Worm (Caenorhabditis elegans) whole organism, L1 larva: ENCODE results near the gene bus-17.

Experiments used
- C34B4.2 ChIP-seq: sonication (generic microtip); optimal IDR thresholded peaks from 2 replicates; lab custom pipeline; 2017; ENCODE audit warnings: mild to moderate bottlenecking, missing genetic modification characterization, missing compliant biosample characterization
- Y116A8C.19 ChIP-seq: sonication (generic microtip); optimal IDR thresholded peaks from 2 replicates; lab custom pipeline; 2016; ENCODE audit warnings: missing compliant biosample characterization, missing genetic modification characterization, borderline replicate concordance
- ceh-63 ChIP-seq: fragments of 200-800 bp; sonication (Bioruptor generic); optimal IDR thresholded peaks from 2 replicates; lab custom pipeline; 2018; ENCODE audit warnings: mild to moderate bottlenecking, missing genetic modification characterization, missing compliant biosample characterization
- ceh-82 ChIP-seq, 3 experiments: fragments of 150-350 bp in 1 of 3; sonication (generic microtip) in 2 of 3; optimal IDR thresholded peaks; 2 replicates each; lab custom pipeline; 2014 to 2017; ENCODE audit warnings: missing biosample characterization in 3 of 3, missing genetic modification characterization in 3 of 3
- ceh-90 ChIP-seq: sonication (generic microtip); optimal IDR thresholded peaks from 2 replicates; lab custom pipeline; 2016; ENCODE audit warnings: missing genetic modification characterization, missing compliant biosample characterization
- dsc-1 ChIP-seq: sonication (generic microtip); optimal IDR thresholded peaks from 2 replicates; lab custom pipeline; 2016; ENCODE audit warnings: mild to moderate bottlenecking, missing genetic modification characterization, missing compliant biosample characterization
- efl-1 ChIP-seq, 4 experiments: fragments of 150-350 bp; optimal IDR thresholded peaks in 3 of 4; peaks in 1 of 4; 1 replicate in 1 of 4; 2 replicates in 3 of 4; lab custom pipeline; 2014; ENCODE audit warnings: missing biosample characterization in 2 of 4, missing genetic modification characterization in 2 of 4, missing genetic modification reagents in 2 of 4
- elt-2 ChIP-seq: sonication (generic microtip); optimal IDR thresholded peaks from 2 replicates; lab custom pipeline; 2016; ENCODE audit warnings: missing genetic modification characterization, mild to moderate bottlenecking, inconsistent platforms, missing compliant biosample characterization, missing genetic modification reagents
- elt-3 ChIP-seq, 6 experiments: fragments of 150-350 bp in 1 of 6; sonication (generic microtip); optimal IDR thresholded peaks; 2 replicates each; lab custom pipeline; 2017 to 2018; ENCODE audit warnings: missing biosample characterization in 6 of 6, missing genetic modification characterization in 6 of 6, inconsistent platforms in 1 of 6
- fkh-10 ChIP-seq: sonication (generic microtip); optimal IDR thresholded peaks from 2 replicates; lab custom pipeline; 2017; ENCODE audit warnings: missing biosample characterization, missing genetic modification reagents, missing genetic modification characterization
- fkh-4 ChIP-seq: sonication (generic microtip); optimal IDR thresholded peaks from 2 replicates; lab custom pipeline; 2016; ENCODE audit warnings: missing compliant biosample characterization, missing genetic modification characterization, borderline replicate concordance
- fkh-8 ChIP-seq: sonication (generic microtip); optimal IDR thresholded peaks from 2 replicates; lab custom pipeline; 2016; ENCODE audit warnings: mild to moderate bottlenecking, missing genetic modification characterization, missing compliant biosample characterization
- fos-1 ChIP-seq: fragments of 150-350 bp; optimal IDR thresholded peaks from 2 replicates; lab custom pipeline; 2014; ENCODE audit warnings: missing biosample characterization, missing genetic modification characterization
- hlh-4 ChIP-seq: sonication (generic microtip); optimal IDR thresholded peaks from 2 replicates; lab custom pipeline; 2016; ENCODE audit warnings: mild to moderate bottlenecking, missing genetic modification characterization, missing compliant biosample characterization
- jun-1 ChIP-seq: fragments of 150-350 bp; optimal IDR thresholded peaks from 2 replicates; lab custom pipeline; 2014; ENCODE audit warnings: missing biosample characterization, missing genetic modification reagents, missing genetic modification characterization
- lin-13 ChIP-seq: fragments of 150-350 bp; optimal IDR thresholded peaks from 2 replicates; lab custom pipeline; 2014; ENCODE audit warnings: missing biosample characterization, missing genetic modification reagents, missing genetic modification characterization
- lin-15B ChIP-seq: fragments of 150-350 bp; sonication (generic microtip); optimal IDR thresholded peaks from 3 replicates; lab custom pipeline; 2014; ENCODE audit warnings: missing biosample characterization, missing genetic modification characterization
- lin-39 ChIP-seq: fragments of 150-350 bp; optimal IDR thresholded peaks from 2 replicates; lab custom pipeline; 2014; ENCODE audit warnings: missing biosample characterization, missing genetic modification reagents, missing genetic modification characterization
- mef-2 ChIP-seq: fragments of 150-350 bp; optimal IDR thresholded peaks from 2 replicates; lab custom pipeline; 2014; ENCODE audit warnings: missing biosample characterization, missing genetic modification characterization
- nhr-11 ChIP-seq: fragments of 150-350 bp; optimal IDR thresholded peaks from 2 replicates; lab custom pipeline; 2014; ENCODE audit warnings: missing biosample characterization, missing genetic modification characterization
- nhr-19 ChIP-seq: fragments of 200-800 bp; sonication (Bioruptor generic); conservative IDR thresholded peaks from 2 replicates; pipeline ENCODE4 v1.3.6; 2022; ENCODE audit warnings: missing genetic modification characterization, missing compliant biosample characterization
- nhr-77 ChIP-seq: fragments of 150-350 bp; optimal IDR thresholded peaks from 2 replicates; lab custom pipeline; 2014; ENCODE audit warnings: missing biosample characterization, missing genetic modification characterization
- nhr-85 ChIP-seq: sonication (generic microtip); peaks from one replicate; lab custom pipeline; 2016; ENCODE audit warnings: missing genetic modification characterization, inconsistent platforms, missing compliant biosample characterization
- pag-3 ChIP-seq: sonication (generic microtip); optimal IDR thresholded peaks from 2 replicates; lab custom pipeline; 2017; ENCODE audit warnings: missing genetic modification characterization, mild to moderate bottlenecking, missing compliant biosample characterization, antibody characterized with exemption, borderline replicate concordance; ENCODE audit not compliant: insufficient read depth
- pqm-1 ChIP-seq: sonication (generic microtip); optimal IDR thresholded peaks from 3 replicates; lab custom pipeline; 2017; ENCODE audit warnings: missing biosample characterization, missing genetic modification characterization
- snpc-4 ChIP-seq: fragments of 150-350 bp; optimal IDR thresholded peaks from 2 replicates; lab custom pipeline; 2014; ENCODE audit warnings: missing biosample characterization, missing genetic modification characterization
- sox-4 ChIP-seq: sonication (generic microtip); optimal IDR thresholded peaks from 2 replicates; lab custom pipeline; 2016; ENCODE audit warnings: missing genetic modification characterization, missing compliant biosample characterization
- tbx-2 ChIP-seq: sonication (generic microtip); optimal IDR thresholded peaks from 2 replicates; lab custom pipeline; 2016; ENCODE audit warnings: missing genetic modification characterization, missing compliant biosample characterization
- unc-130 ChIP-seq: fragments of 150-350 bp; optimal IDR thresholded peaks from 2 replicates; lab custom pipeline; 2017; ENCODE audit warnings: missing biosample characterization, missing genetic modification characterization, inconsistent platforms
- unc-30 ChIP-seq: sonication (generic microtip); optimal IDR thresholded peaks from 2 replicates; lab custom pipeline; 2017; ENCODE audit warnings: missing biosample characterization, missing genetic modification characterization
- unc-98 ChIP-seq: fragments of 200-800 bp; sonication (Bioruptor generic); IDR thresholded peaks from 2 replicates; pipeline ENCODE4 v1.3.6; 2022; ENCODE audit warnings: missing genetic modification characterization, missing compliant biosample characterization
- ztf-11 ChIP-seq, 2 experiments: sonication (generic microtip); optimal IDR thresholded peaks; 2 replicates each; lab custom pipeline; 2016 to 2017; ENCODE audit warnings: missing genetic modification characterization in 2 of 2, missing biosample characterization in 1 of 2, missing compliant biosample characterization in 1 of 2

Gene bus-17

DNA sequence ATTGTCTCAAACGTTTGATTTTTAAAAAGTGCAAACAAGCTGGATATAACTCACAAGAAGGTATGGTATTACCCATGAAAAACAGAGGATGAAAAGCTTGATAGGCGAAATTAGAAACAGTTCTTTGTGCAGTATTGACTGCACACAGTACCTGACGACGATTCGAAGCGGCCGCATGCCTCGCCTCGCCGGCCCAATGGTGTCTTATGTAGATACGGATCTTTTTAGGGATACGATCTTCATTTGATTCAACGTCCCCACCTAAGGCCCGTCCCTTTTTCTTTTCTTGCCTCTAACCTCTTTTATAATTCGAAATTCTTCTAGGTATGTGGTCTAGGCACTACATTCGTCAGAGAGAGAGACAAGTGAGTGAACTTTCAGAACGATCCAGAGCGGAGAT lies at the start of gene bus-17:
Gene bus-17, minus strand, starts transcription at position 208 of the 400 bp plus-strand sequence.
- TF ChIP-seq nhr-85 (tag; lab: Kevin White, UChicago) (peak; percentile 56), C34B4.2 (no peak), lin-15B (tag; lab: Kevin White, UChicago) (no peak), fkh-10 (GFP tag; lab: Kevin White, UChicago) (no peak), ceh-90 (no peak), efl-1 (optimal IDR thresholded peaks at IDR 0.05; lab: Kevin White, UChicago) (no peak), efl-1 (GFP tag; optimal IDR thresholded peaks at IDR 0.05 in 1 of 2; lab: Kevin White, UChicago) (peak in 1 of 2 experiments; percentile 4)

DNA sequence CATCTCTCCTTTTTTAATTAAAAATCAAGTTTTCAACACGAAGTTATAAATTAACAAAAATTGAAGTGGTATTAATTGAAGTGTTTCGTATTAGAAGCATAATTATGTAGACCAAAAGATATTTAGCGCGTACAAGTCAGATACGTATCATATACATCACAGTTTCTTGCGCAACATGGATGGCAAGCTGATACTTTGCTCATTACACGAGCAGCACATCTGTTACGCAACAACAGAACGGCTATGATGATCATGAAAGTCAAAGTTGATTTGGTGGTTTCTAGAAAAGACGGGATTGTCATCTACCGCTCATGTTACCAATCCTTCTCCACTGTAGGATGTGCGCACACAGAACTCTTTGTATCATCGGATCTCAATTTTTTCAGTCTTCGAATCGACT lies 48.4 kb upstream of the bus-17 start:
- TF ChIP-seq ztf-11 (tag; optimal IDR thresholded peaks at IDR 0.05; lab: Kevin White, UChicago) (no peak), pag-3 (tag; lab: Kevin White, UChicago) (no peak), unc-30 (tag; lab: Kevin White, UChicago) (no peak), ceh-82 (tag; optimal IDR thresholded peaks at IDR 0.05; lab: Kevin White, UChicago) (no peak), tbx-2 (tag; lab: Kevin White, UChicago) (no peak), lin-13 (no peak), fkh-4 (tag; lab: Kevin White, UChicago) (no peak), lin-39 (tag; lab: Kevin White, UChicago) (no peak), unc-130 (no peak), fos-1 (tag; lab: Kevin White, UChicago) (no peak), sox-4 (no peak)
- TF ChIP-seq, all 84 proteins: peak for 0

DNA sequence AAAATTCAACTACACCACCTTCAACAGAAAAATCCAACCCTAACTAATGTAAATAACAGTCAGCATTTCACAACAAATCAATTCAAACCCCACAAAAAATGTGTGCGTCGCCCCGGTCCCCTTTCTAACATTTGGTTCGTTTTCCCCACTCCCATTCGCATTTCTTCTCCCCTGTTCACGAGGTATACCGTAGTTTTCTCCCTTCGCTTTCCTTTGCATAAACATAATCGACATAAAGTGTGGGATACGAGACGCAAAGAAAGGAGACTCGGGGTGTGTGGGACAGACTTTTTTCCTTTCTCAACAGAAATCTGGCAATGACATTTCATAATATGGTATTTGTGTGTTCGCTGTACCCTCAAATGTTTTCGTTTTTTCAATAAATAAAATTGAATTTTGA lies 45.2 kb upstream of the bus-17 start:
- TF ChIP-seq nhr-19 (no peak), unc-98 (GFP tag; lab: Robert Waterston, UW) (no peak), jun-1 (tag; lab: Kevin White, UChicago) (no peak)

DNA sequence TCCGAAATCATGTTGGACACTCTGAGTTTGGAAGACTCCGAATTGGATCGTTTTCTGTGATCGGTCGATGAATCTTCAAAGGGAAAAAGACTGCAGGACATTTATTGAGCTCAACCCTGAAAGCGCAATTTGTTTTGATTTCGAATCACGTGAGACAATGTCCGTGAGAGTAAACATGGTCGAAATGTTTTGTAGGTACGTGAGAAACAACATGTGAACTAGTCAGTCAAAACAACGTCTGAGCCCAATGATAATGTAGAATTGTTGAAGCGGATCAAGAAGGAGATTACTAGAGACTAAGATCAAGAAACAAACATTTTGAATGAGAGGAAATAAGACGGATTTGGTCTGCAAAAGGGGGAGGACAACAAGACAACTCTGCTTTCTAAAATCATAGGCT lies 37.9 kb upstream of the bus-17 start, which contains the start of gene Y7A5A.7:
Gene Y7A5A.7, minus strand, starts transcription at position 101 of the 400 bp plus-strand sequence.
- TF ChIP-seq ceh-63 (GFP tag; lab: Kevin White, UChicago) (no peak), hlh-4 (tag; lab: Kevin White, UChicago) (no peak), Y116A8C.19 (tag; lab: Kevin White, UChicago) (no peak), fkh-8 (peak; percentile 52), pqm-1 (tag; lab: Kevin White, UChicago) (no peak), unc-30 (tag; lab: Kevin White, UChicago) (no peak), ztf-11 (tag; optimal IDR thresholded peaks at IDR 0.05; lab: Kevin White, UChicago) (no peak)

DNA sequence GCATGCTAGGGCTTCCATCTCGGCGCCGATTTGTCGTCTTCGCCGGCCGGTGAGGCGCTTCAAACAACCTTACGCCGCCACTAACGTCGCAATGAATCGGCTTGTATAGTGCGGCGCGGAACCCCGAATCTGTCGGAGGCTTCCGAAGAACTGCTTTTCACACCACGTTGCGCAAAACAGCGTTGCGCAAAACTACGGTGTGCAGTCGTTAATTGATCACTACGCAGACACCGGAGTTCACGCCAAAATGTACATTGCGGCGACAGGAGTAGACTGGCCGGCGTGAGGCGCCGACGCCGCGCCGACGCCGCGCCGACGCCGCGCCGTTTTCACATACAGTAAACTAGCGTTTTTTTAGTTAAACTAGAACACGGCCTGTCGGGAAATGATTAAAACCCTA lies 35.7 kb upstream of the bus-17 start:
- TF ChIP-seq dsc-1 (tag; lab: Kevin White, UChicago), result no peak
- TF ChIP-seq mef-2, result no peak
- no peak for TF ChIP-seq elt-3 (tag; optimal IDR thresholded peaks at IDR 0.05; lab: Kevin White, UChicago)
- TF ChIP-seq nhr-77 (tag; lab: Kevin White, UChicago), result no peak
- no peak for TF ChIP-seq snpc-4

DNA sequence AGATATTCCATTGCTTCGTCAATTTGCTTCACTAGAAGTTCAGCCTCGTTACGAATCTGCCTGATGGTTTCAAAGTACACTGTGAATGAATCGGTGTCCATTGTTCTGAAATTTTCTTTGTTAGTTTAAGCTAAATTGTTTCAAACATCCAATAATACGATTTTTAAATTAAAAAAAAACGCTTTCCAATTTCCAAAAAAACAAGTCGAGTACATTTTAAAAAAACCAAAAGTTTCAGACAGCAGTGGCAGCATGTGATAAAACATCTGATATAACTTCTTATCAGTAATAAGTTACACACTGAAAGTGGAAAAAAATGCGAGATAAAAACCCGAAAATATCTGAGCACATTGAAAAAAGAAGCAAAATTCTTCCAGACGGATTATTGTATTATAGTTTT lies 33.4 kb upstream of the bus-17 start, which contains the start of gene Y7A5A.6:
Gene Y7A5A.6, minus strand, starts transcription at position 101 of the 400 bp plus-strand sequence.
- peak; percentile 35 for TF ChIP-seq elt-2
- no peak for TF ChIP-seq nhr-11 (tag; lab: Kevin White, UChicago)
- TF ChIP-seq nhr-85 (tag; lab: Kevin White, UChicago), result no peak
